Fruit fly (Drosophila melanogaster) whole organism, embryonic: ENCODE results near the gene p115.

Experiments
- Bgb ChIP-seq: fragments of 200-800 bp; sonication (Bioruptor generic); IDR thresholded peaks from 2 replicates; pipeline ENCODE4 v1.3.6; 2022; ENCODE audit warnings: missing biosample characterization, missing genetic modification characterization; ENCODE audit not compliant: partially characterized antibody
- CG12155 ChIP-seq: fragments of 200-800 bp; sonication (Bioruptor generic); optimal IDR thresholded peaks from 3 replicates; lab custom pipeline; 2016; ENCODE audit warnings: missing biosample characterization, missing genetic modification characterization
- CG13894 ChIP-seq: fragments of 200-800 bp; sonication (Bioruptor generic); optimal IDR thresholded peaks from 3 replicates; lab custom pipeline; 2018; ENCODE audit warnings: missing biosample characterization, mild to moderate bottlenecking, missing genetic modification characterization, moderate library complexity
- CG15514 ChIP-seq: fragments of 200-800 bp; sonication (Bioruptor generic); optimal IDR thresholded peaks from 3 replicates; lab custom pipeline; 2017; ENCODE audit warnings: missing biosample characterization, missing genetic modification characterization, mild to moderate bottlenecking, moderate library complexity, missing genetic modification reagents
- CG1603 ChIP-seq: fragments of 200-800 bp; sonication (Bioruptor generic); optimal IDR thresholded peaks from 2 replicates; lab custom pipeline; 2019; ENCODE audit warnings: missing biosample characterization, mild to moderate bottlenecking, missing genetic modification characterization, moderate library complexity
- CG17186 ChIP-seq: fragments of 200-800 bp; sonication (Bioruptor generic); optimal IDR thresholded peaks from 3 replicates; lab custom pipeline; 2017; ENCODE audit warnings: missing biosample characterization, missing genetic modification reagents, missing genetic modification characterization
- CG2199 ChIP-seq: fragments of 200-800 bp; sonication (Bioruptor generic); IDR thresholded peaks from 3 replicates; pipeline ENCODE4 v1.3.6; 2022; ENCODE audit warnings: missing biosample characterization, missing genetic modification characterization
- CG2202 ChIP-seq: fragments of 200-800 bp; sonication (Bioruptor generic); optimal IDR thresholded peaks from 2 replicates; lab custom pipeline; 2018; ENCODE audit warnings: missing biosample characterization, mild to moderate bottlenecking, missing genetic modification characterization
- CG2712 ChIP-seq: fragments of 200-800 bp; optimal IDR thresholded peaks from 3 replicates; lab custom pipeline; 2019; ENCODE audit warnings: missing biosample characterization, mild to moderate bottlenecking, missing genetic modification characterization, moderate library complexity
- CG30403 ChIP-seq: fragments of 200-800 bp; sonication (Bioruptor generic); optimal IDR thresholded peaks from 3 replicates; lab custom pipeline; 2016; ENCODE audit warnings: missing biosample characterization, missing genetic modification characterization
- CG7271 ChIP-seq: fragments of 200-800 bp; sonication (Bioruptor generic); optimal IDR thresholded peaks from 2 replicates; lab custom pipeline; 2018; ENCODE audit warnings: missing biosample characterization, mild to moderate bottlenecking, missing genetic modification characterization, moderate library complexity
- CG7372 ChIP-seq: fragments of 200-800 bp; sonication (Bioruptor generic); IDR thresholded peaks from 2 replicates; pipeline ENCODE4 v1.3.6; 2022; ENCODE audit warnings: missing biosample characterization, missing genetic modification characterization
- CG7987 ChIP-seq: fragments of 200-800 bp; sonication (Bioruptor generic); optimal IDR thresholded peaks from 2 replicates; lab custom pipeline; 2018; ENCODE audit warnings: missing biosample characterization, mild to moderate bottlenecking, missing genetic modification characterization, moderate library complexity
- CG8924 ChIP-seq: fragments of 200-800 bp; optimal IDR thresholded peaks from 3 replicates; lab custom pipeline; 2019; ENCODE audit warnings: missing biosample characterization, mild to moderate bottlenecking, missing genetic modification characterization, moderate library complexity
- CG9817 ChIP-seq: fragments of 200-800 bp; sonication (Bioruptor generic); optimal IDR thresholded peaks from 2 replicates; lab custom pipeline; 2018; ENCODE audit warnings: missing biosample characterization, mild to moderate bottlenecking, missing genetic modification characterization, moderate library complexity
- Dbx ChIP-seq: fragments of 200-800 bp; sonication (Bioruptor generic); IDR thresholded peaks from 3 replicates; pipeline ENCODE4 v1.3.6; 2022; ENCODE audit warnings: missing biosample characterization, missing genetic modification characterization
- Dref ChIP-seq: fragments of 200-800 bp; sonication (Bioruptor generic); IDR thresholded peaks from 2 replicates; pipeline ENCODE4 v1.3.6; 2022; ENCODE audit warnings: missing biosample characterization, missing genetic modification characterization
- Fer1 ChIP-seq: fragments of 200-800 bp; sonication (Bioruptor generic); optimal IDR thresholded peaks from 2 replicates; lab custom pipeline; 2017; ENCODE audit warnings: missing biosample characterization, mild to moderate bottlenecking, missing genetic modification characterization
- Hand ChIP-seq: fragments of 200-800 bp; sonication (Bioruptor generic); optimal IDR thresholded peaks from 2 replicates; lab custom pipeline; 2017; ENCODE audit warnings: mild to moderate bottlenecking, missing biosample characterization, missing genetic modification reagents, missing genetic modification characterization
- Mad ChIP-seq: fragments of 200-800 bp; sonication (Bioruptor generic); optimal IDR thresholded peaks from 2 replicates; lab custom pipeline; 2016; ENCODE audit warnings: missing biosample characterization, missing genetic modification characterization
- Med ChIP-seq: fragments of 200-800 bp; sonication (Bioruptor generic); peaks from one replicate; lab custom pipeline; 2016; ENCODE audit warnings: missing biosample characterization, missing genetic modification characterization, mild to moderate bottlenecking, inconsistent platforms, moderate library complexity
- Ptx1 ChIP-seq: fragments of 200-800 bp; sonication (Bioruptor generic); IDR thresholded peaks from 2 replicates; pipeline ENCODE4 v1.3.6; 2022; ENCODE audit warnings: missing biosample characterization, missing genetic modification characterization
- Sox100B ChIP-seq: fragments of 200-800 bp; sonication (Bioruptor generic); optimal IDR thresholded peaks from 3 replicates; lab custom pipeline; 2018; ENCODE audit warnings: missing biosample characterization, mild to moderate bottlenecking, missing genetic modification characterization
- ash1 ChIP-seq: fragments of 200-800 bp; sonication (Bioruptor generic); optimal IDR thresholded peaks from 2 replicates; lab custom pipeline; 2018; ENCODE audit warnings: missing biosample characterization, mild to moderate bottlenecking, missing genetic modification characterization
- caup ChIP-seq: fragments of 200-800 bp; sonication (Bioruptor generic); optimal IDR thresholded peaks from 3 replicates; lab custom pipeline; 2017; ENCODE audit warnings: missing biosample characterization, mild to moderate bottlenecking, missing genetic modification characterization, moderate library complexity; ENCODE audit not compliant: severe bottlenecking
- chinmo ChIP-seq: fragments of 200-800 bp; sonication (Bioruptor generic); IDR thresholded peaks from 4 replicates; pipeline ENCODE4 v1.3.6; 2022; ENCODE audit warnings: missing biosample characterization, missing genetic modification characterization; ENCODE audit not compliant: partially characterized antibody
- ci ChIP-seq: fragments of 200-800 bp; sonication (Bioruptor generic); IDR thresholded peaks from 3 replicates; pipeline ENCODE4 v1.3.6; 2022; ENCODE audit warnings: missing biosample characterization, missing genetic modification characterization
- exex ChIP-seq: fragments of 200-800 bp; sonication (Bioruptor generic); optimal IDR thresholded peaks from 4 replicates; lab custom pipeline; 2018; ENCODE audit warnings: missing biosample characterization, mild to moderate bottlenecking, missing genetic modification characterization, moderate library complexity
- fd3F ChIP-seq: fragments of 200-800 bp; sonication (Bioruptor generic); optimal IDR thresholded peaks from 2 replicates; lab custom pipeline; 2018; ENCODE audit warnings: missing biosample characterization, mild to moderate bottlenecking, missing genetic modification characterization, moderate library complexity
- ham ChIP-seq: fragments of 200-800 bp; sonication (Bioruptor generic); IDR thresholded peaks from 2 replicates; pipeline ENCODE4 v1.3.6; 2022; ENCODE audit warnings: missing biosample characterization, missing genetic modification characterization
- hb ChIP-seq: fragments of 200-800 bp; sonication (Bioruptor generic); IDR thresholded peaks from 3 replicates; pipeline ENCODE4 v1.3.6; 2022; ENCODE audit warnings: missing biosample characterization, missing genetic modification characterization; ENCODE audit not compliant: partially characterized antibody
- hbn ChIP-seq: fragments of 200-800 bp; sonication (Bioruptor generic); IDR thresholded peaks from 2 replicates; pipeline ENCODE4 v1.3.6; 2022; ENCODE audit warnings: missing biosample characterization, missing genetic modification characterization; ENCODE audit not compliant: partially characterized antibody
- mirr ChIP-seq: fragments of 200-800 bp; sonication (Bioruptor generic); optimal IDR thresholded peaks from 3 replicates; lab custom pipeline; 2018; ENCODE audit warnings: missing biosample characterization, mild to moderate bottlenecking, missing genetic modification characterization
- mld ChIP-seq: fragments of 200-800 bp; sonication (Bioruptor generic); IDR thresholded peaks from 3 replicates; pipeline ENCODE4 v1.3.6; 2022; ENCODE audit warnings: missing biosample characterization, missing genetic modification characterization; ENCODE audit not compliant: partially characterized antibody
- nerfin-2 ChIP-seq: fragments of 200-800 bp; sonication (Bioruptor generic); IDR thresholded peaks from 2 replicates; pipeline ENCODE4 v1.3.6; 2022; ENCODE audit warnings: missing biosample characterization, missing genetic modification characterization; ENCODE audit not compliant: partially characterized antibody
- nmo ChIP-seq: fragments of 200-800 bp; sonication (Bioruptor generic); optimal IDR thresholded peaks from 2 replicates; lab custom pipeline; 2018; ENCODE audit warnings: missing biosample characterization, mild to moderate bottlenecking, missing genetic modification characterization, moderate library complexity
- nom ChIP-seq: fragments of 200-800 bp; sonication (Bioruptor generic); optimal IDR thresholded peaks from 2 replicates; lab custom pipeline; 2017; ENCODE audit warnings: missing biosample characterization, missing genetic modification characterization, mild to moderate bottlenecking, moderate library complexity, missing genetic modification reagents
- onecut ChIP-seq: fragments of 200-800 bp; sonication (Bioruptor generic); IDR thresholded peaks from 2 replicates; pipeline ENCODE4 v1.3.6; 2022; ENCODE audit warnings: missing biosample characterization, missing genetic modification characterization
- pan ChIP-seq, 4 experiments: fragments of >200 bp in 3 of 4; fragments of 200-800 bp in 1 of 4; sonication (Bioruptor generic) in 1 of 4; optimal IDR thresholded peaks in 3 of 4; IDR thresholded peaks in 1 of 4; 2 replicates each; pipeline versions ENCODE4 v1.3.6 to Lab custom; 2017 to 2022; ENCODE audit warnings: missing biosample characterization in 2 of 4, missing genetic modification characterization in 2 of 4, mixed read lengths in 1 of 4
- pzg ChIP-seq: fragments of 200-800 bp; sonication (Bioruptor generic); optimal IDR thresholded peaks from 3 replicates; lab custom pipeline; 2018; ENCODE audit warnings: missing biosample characterization, mild to moderate bottlenecking, missing genetic modification characterization, moderate library complexity
- scrt ChIP-seq: fragments of 200-800 bp; sonication (Bioruptor generic); optimal IDR thresholded peaks from 2 replicates; lab custom pipeline; 2018; ENCODE audit warnings: missing biosample characterization, mild to moderate bottlenecking, missing genetic modification characterization, moderate library complexity
- sens-2 ChIP-seq: fragments of 200-800 bp; sonication (Bioruptor generic); IDR thresholded peaks from 2 replicates; pipeline ENCODE4 v1.3.6; 2022; ENCODE audit warnings: missing biosample characterization, missing genetic modification characterization
- slbo ChIP-seq: fragments of 200-800 bp; sonication (Bioruptor generic); IDR thresholded peaks from 2 replicates; pipeline ENCODE4 v1.3.6; 2022; ENCODE audit warnings: missing biosample characterization, missing genetic modification characterization
- sug ChIP-seq: fragments of 200-800 bp; optimal IDR thresholded peaks from 2 replicates; lab custom pipeline; 2019; ENCODE audit warnings: missing biosample characterization, mild to moderate bottlenecking, missing genetic modification characterization, moderate library complexity
- tna ChIP-seq: fragments of 200-800 bp; sonication (Bioruptor generic); IDR thresholded peaks from 2 replicates; pipeline ENCODE4 v1.3.6; 2022; ENCODE audit warnings: missing biosample characterization, missing genetic modification characterization; ENCODE audit not compliant: partially characterized antibody
- wor ChIP-seq: fragments of 200-800 bp; sonication (Bioruptor generic); IDR thresholded peaks from 2 replicates; pipeline ENCODE4 v1.3.6; 2022; ENCODE audit warnings: missing biosample characterization, missing genetic modification characterization
- zfh1 ChIP-seq: fragments of 200-800 bp; sonication (Bioruptor generic); IDR thresholded peaks from 3 replicates; pipeline ENCODE4 v1.3.6; 2022; ENCODE audit warnings: missing biosample characterization, missing genetic modification characterization

The p115 gene

DNA sequence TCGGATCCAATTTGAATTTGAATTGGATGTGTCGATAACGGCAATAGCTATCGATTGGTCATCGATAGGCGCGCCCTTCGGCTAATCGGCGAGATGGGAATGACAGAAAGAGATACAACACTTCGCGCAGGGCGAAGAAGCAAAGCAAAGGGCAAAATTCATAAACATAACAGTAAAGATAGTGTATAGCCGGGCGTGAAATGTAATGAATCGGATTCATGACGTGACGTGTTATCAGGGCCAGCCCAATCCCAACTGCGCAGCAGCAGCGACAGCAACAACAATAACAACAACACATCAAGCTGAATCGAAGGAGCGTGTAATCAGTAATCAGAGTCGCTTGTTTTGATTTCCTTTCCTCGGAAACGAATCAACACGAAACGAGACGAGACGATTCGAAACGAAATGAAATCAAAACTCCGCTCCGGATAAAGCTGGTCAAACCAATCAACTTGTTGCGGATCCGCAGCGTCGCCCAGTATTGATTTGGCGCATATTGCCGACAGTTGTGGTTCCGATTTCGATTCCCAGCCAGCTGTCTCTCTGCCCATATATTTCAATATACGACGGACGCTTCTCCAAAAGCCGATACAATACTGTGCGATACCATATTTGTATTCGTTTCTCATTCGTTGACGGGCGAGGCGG, 18.3 kb downstream of the p115 start, which contains the start of gene snz (continued):
- TF ChIP-seq slbo (GFP tag; lab: Robert Waterston, UW), result 0 out of 2 replicates have a peak, but pooled peaks have one; percentile 8
- peak; percentile 75 for TF ChIP-seq hbn (GFP tag; lab: Robert Waterston, UW)
- TF ChIP-seq Med, result peak; percentile 71
- no peak for TF ChIP-seq CG30403 (GFP tag; lab: Kevin White, UChicago)
- no peak for TF ChIP-seq Mad (GFP tag; lab: Kevin White, UChicago)
- peak; percentile 81; the same call in 3 of the 4 replicates for TF ChIP-seq chinmo (GFP tag; lab: Robert Waterston, UW)
- peak; percentile 75 for TF ChIP-seq mld
- peak; percentile 25 for TF ChIP-seq CG15514 (GFP tag; lab: Kevin White, UChicago)
- no peak for TF ChIP-seq CG8924 (tag; lab: Kevin White, UChicago)
- TF ChIP-seq exex (tag; lab: Kevin White, UChicago), result peak; percentile 68
- TF ChIP-seq CG7372, result no peak
- no peak for TF ChIP-seq pan (optimal IDR thresholded peaks at IDR 0.05; lab: Kevin White, UChicago)
- TF ChIP-seq pan (GFP tag; optimal IDR thresholded peaks at IDR 0.05 in 1 of 2, IDR thresholded peaks at IDR 0.05 in 1 of 2), result peak in 1 of 2 experiments; percentile 19
- TF ChIP-seq Dbx, result 0 out of 3 replicates have a peak, but pooled peaks have one; percentile 5
- TF ChIP-seq caup, result peak; percentile 10
- peak; percentile 85 for TF ChIP-seq onecut
- peak; percentile 11 for TF ChIP-seq nom (GFP tag; lab: Kevin White, UChicago)
- peak; percentile 83 for TF ChIP-seq mirr
- peak; percentile 6 for TF ChIP-seq Hand (GFP tag; lab: Kevin White, UChicago)
- peak; percentile 34 for TF ChIP-seq Fer1 (GFP tag; lab: Kevin White, UChicago)
- TF ChIP-seq pzg (GFP tag; lab: Kevin White, UChicago), result peak; percentile 57
- TF ChIP-seq wor, result no peak
- no peak for TF ChIP-seq fd3F (GFP tag; lab: Kevin White, UChicago)
- TF ChIP-seq CG13894, result peak; percentile 65
- TF ChIP-seq ham (GFP tag; lab: Robert Waterston, UW), result no peak
- TF ChIP-seq CG1603 (tag; lab: Kevin White, UChicago), result no peak
- TF ChIP-seq CG2712, result peak; percentile 44
- peak; percentile 88 for TF ChIP-seq Dref
- peak; percentile 51 for TF ChIP-seq CG17186 (GFP tag; lab: Kevin White, UChicago)
- TF ChIP-seq sug (tag; lab: Kevin White, UChicago), result peak; percentile 77
- TF ChIP-seq CG12155 (GFP tag; lab: Kevin White, UChicago), result peak; percentile 70
- no peak for TF ChIP-seq ash1 (GFP tag; lab: Kevin White, UChicago)
- TF ChIP-seq Ptx1 (GFP tag; lab: Robert Waterston, UW), result no peak
- TF ChIP-seq CG2199 (GFP tag; lab: Robert Waterston, UW), result 0 out of 3 replicates have a peak, but pooled peaks have one; percentile 41
- peak; percentile 87 for TF ChIP-seq scrt (GFP tag; lab: Kevin White, UChicago)
- TF ChIP-seq CG9817 (tag; lab: Kevin White, UChicago), result no peak
- TF ChIP-seq CG2202, result no peak
- TF ChIP-seq hb (GFP tag; lab: Robert Waterston, UW), result peak; percentile 75
- TF ChIP-seq CG7987 (GFP tag; lab: Kevin White, UChicago), result peak; percentile 23
- TF ChIP-seq nerfin-2 (GFP tag; lab: Robert Waterston, UW), result peak; percentile 65
- 0 out of 3 replicates have a peak, but pooled peaks have one; percentile 26 for TF ChIP-seq ci (GFP tag; lab: Robert Waterston, UW)
- 0 out of 3 replicates have a peak, but pooled peaks have one; percentile 27 for TF ChIP-seq zfh1 (GFP tag; lab: Robert Waterston, UW)
- TF ChIP-seq nmo (GFP tag; lab: Kevin White, UChicago), result peak; percentile 1
- peak; percentile 82 for TF ChIP-seq Bgb
- TF ChIP-seq CG7271 (tag; lab: Kevin White, UChicago), result no peak
- TF ChIP-seq sens-2, result no peak
- peak; percentile 80 for TF ChIP-seq tna (GFP tag; lab: Robert Waterston, UW)
- no peak for TF ChIP-seq Sox100B (GFP tag; lab: Kevin White, UChicago)
